Fruit fly (Drosophila melanogaster) whole organism, embryonic: Measurements from ENCODE around the gene HipHop.

Source experiments
- BEAF-32 ChIP-seq: fragments of 200-800 bp; sonication (Bioruptor generic); optimal IDR thresholded peaks from 3 replicates; lab custom pipeline; 2017; ENCODE audit warnings: missing biosample characterization, missing genetic modification characterization, mild to moderate bottlenecking, moderate library complexity, missing genetic modification reagents
- Bgb ChIP-seq: fragments of 200-800 bp; sonication (Bioruptor generic); IDR thresholded peaks from 2 replicates; pipeline ENCODE4 v1.3.6; 2022; ENCODE audit warnings: missing biosample characterization, missing genetic modification characterization; ENCODE audit not compliant: partially characterized antibody
- CG11456 ChIP-seq: fragments of 200-800 bp; sonication (Bioruptor generic); IDR thresholded peaks from 3 replicates; pipeline ENCODE4 v1.3.6; 2022; ENCODE audit warnings: missing biosample characterization, missing genetic modification characterization
- CG13123 ChIP-seq: fragments of 200-800 bp; sonication (Bioruptor generic); optimal IDR thresholded peaks from 2 replicates; lab custom pipeline; 2016; ENCODE audit warnings: missing biosample characterization, missing genetic modification characterization
- CG14965 ChIP-seq: fragments of 200-800 bp; sonication (Bioruptor generic); optimal IDR thresholded peaks from 2 replicates; lab custom pipeline; 2016; ENCODE audit warnings: missing biosample characterization, missing genetic modification characterization, borderline replicate concordance
- CG17186 ChIP-seq: fragments of 200-800 bp; sonication (Bioruptor generic); optimal IDR thresholded peaks from 3 replicates; lab custom pipeline; 2017; ENCODE audit warnings: missing biosample characterization, missing genetic modification reagents, missing genetic modification characterization
- CG17568 ChIP-seq: fragments of 200-800 bp; sonication (Bioruptor generic); optimal IDR thresholded peaks from 2 replicates; lab custom pipeline; 2018; ENCODE audit warnings: missing biosample characterization, mild to moderate bottlenecking, missing genetic modification characterization, moderate library complexity
- CG1832 ChIP-seq: fragments of 200-800 bp; sonication (Bioruptor generic); optimal IDR thresholded peaks from 2 replicates; lab custom pipeline; 2017; ENCODE audit warnings: missing biosample characterization, mild to moderate bottlenecking, missing genetic modification characterization, inconsistent platforms
- CG2712 ChIP-seq: fragments of 200-800 bp; optimal IDR thresholded peaks from 3 replicates; lab custom pipeline; 2019; ENCODE audit warnings: missing biosample characterization, mild to moderate bottlenecking, missing genetic modification characterization, moderate library complexity
- CG32767 ChIP-seq: fragments of 200-800 bp; sonication (Bioruptor generic); IDR thresholded peaks from 2 replicates; pipeline ENCODE4 v1.3.6; 2022; ENCODE audit warnings: missing biosample characterization, missing genetic modification characterization
- CG33213 ChIP-seq: fragments of 200-800 bp; sonication (Bioruptor generic); optimal IDR thresholded peaks from 3 replicates; lab custom pipeline; 2016; ENCODE audit warnings: missing biosample characterization, missing genetic modification characterization
- CG4328 ChIP-seq: fragments of 200-800 bp; sonication (Bioruptor generic); optimal IDR thresholded peaks from 3 replicates; lab custom pipeline; 2017; ENCODE audit warnings: missing biosample characterization, missing genetic modification reagents, missing genetic modification characterization
- CG4854 ChIP-seq: fragments of 200-800 bp; sonication (Bioruptor generic); optimal IDR thresholded peaks from 2 replicates; lab custom pipeline; 2016; ENCODE audit warnings: missing biosample characterization, missing genetic modification characterization, inconsistent platforms
- CG6254 ChIP-seq: fragments of 200-800 bp; sonication (Bioruptor generic); optimal IDR thresholded peaks from 3 replicates; lab custom pipeline; 2017; ENCODE audit warnings: mild to moderate bottlenecking, missing biosample characterization, missing genetic modification reagents, missing genetic modification characterization
- CG7556 ChIP-seq: fragments of 200-800 bp; sonication (Bioruptor generic); optimal IDR thresholded peaks from 2 replicates; lab custom pipeline; 2017; ENCODE audit warnings: missing biosample characterization, mild to moderate bottlenecking, missing genetic modification characterization
- CG9817 ChIP-seq: fragments of 200-800 bp; sonication (Bioruptor generic); optimal IDR thresholded peaks from 2 replicates; lab custom pipeline; 2018; ENCODE audit warnings: missing biosample characterization, mild to moderate bottlenecking, missing genetic modification characterization, moderate library complexity
- CTCF ChIP-seq: fragments of 200-800 bp; sonication (Bioruptor generic); optimal IDR thresholded peaks from 2 replicates; lab custom pipeline; 2017; ENCODE audit warnings: missing biosample characterization, mild to moderate bottlenecking, missing genetic modification characterization, moderate library complexity
- Camta ChIP-seq: fragments of 200-800 bp; sonication (Bioruptor generic); optimal IDR thresholded peaks from 2 replicates; lab custom pipeline; 2016; ENCODE audit warnings: missing biosample characterization, missing genetic modification characterization
- CoRest ChIP-seq: fragments of 200-800 bp; sonication (Bioruptor generic); optimal IDR thresholded peaks from 3 replicates; lab custom pipeline; 2018; ENCODE audit warnings: missing biosample characterization, mild to moderate bottlenecking, missing genetic modification characterization, moderate library complexity
- D19B ChIP-seq: fragments of 200-800 bp; sonication (Bioruptor generic); optimal IDR thresholded peaks from 2 replicates; lab custom pipeline; 2017; ENCODE audit warnings: missing biosample characterization, mild to moderate bottlenecking, missing genetic modification characterization
- Dll ChIP-seq: fragments of 200-800 bp; sonication (Bioruptor generic); IDR thresholded peaks from 4 replicates; pipeline ENCODE4 v1.3.6; 2022; ENCODE audit warnings: missing biosample characterization, missing genetic modification characterization; ENCODE audit not compliant: partially characterized antibody
- Dref ChIP-seq: fragments of 200-800 bp; sonication (Bioruptor generic); IDR thresholded peaks from 2 replicates; pipeline ENCODE4 v1.3.6; 2022; ENCODE audit warnings: missing biosample characterization, missing genetic modification characterization
- E2f2 ChIP-seq: fragments of 200-800 bp; sonication (Bioruptor generic); IDR thresholded peaks from 2 replicates; pipeline ENCODE4 v1.3.6; 2022; ENCODE audit warnings: missing biosample characterization, missing genetic modification characterization
- Fer2 ChIP-seq: fragments of 200-800 bp; sonication (Bioruptor generic); optimal IDR thresholded peaks from 2 replicates; lab custom pipeline; 2018; ENCODE audit warnings: missing biosample characterization, mild to moderate bottlenecking, missing genetic modification characterization, moderate library complexity
- Hand ChIP-seq: fragments of 200-800 bp; sonication (Bioruptor generic); optimal IDR thresholded peaks from 2 replicates; lab custom pipeline; 2017; ENCODE audit warnings: mild to moderate bottlenecking, missing biosample characterization, missing genetic modification reagents, missing genetic modification characterization
- Hmr ChIP-seq: fragments of 200-800 bp; sonication (Bioruptor generic); optimal IDR thresholded peaks from 3 replicates; lab custom pipeline; 2017; ENCODE audit warnings: mild to moderate bottlenecking, missing biosample characterization, missing genetic modification reagents, missing genetic modification characterization
- Hsf ChIP-seq: fragments of 200-800 bp; sonication (Bioruptor generic); optimal IDR thresholded peaks from 3 replicates; lab custom pipeline; 2016; ENCODE audit warnings: missing biosample characterization, missing genetic modification characterization
- Neu2 ChIP-seq: fragments of 200-800 bp; sonication (Bioruptor generic); optimal IDR thresholded peaks from 3 replicates; lab custom pipeline; 2016; ENCODE audit warnings: missing biosample characterization, missing genetic modification characterization, borderline replicate concordance
- Spps ChIP-seq: fragments of 200-800 bp; sonication (Bioruptor generic); optimal IDR thresholded peaks from 2 replicates; lab custom pipeline; 2018; ENCODE audit warnings: missing biosample characterization, mild to moderate bottlenecking, missing genetic modification characterization
- YL-1 ChIP-seq: fragments of 200-800 bp; sonication (Bioruptor generic); optimal IDR thresholded peaks from 3 replicates; lab custom pipeline; 2017; ENCODE audit warnings: missing biosample characterization, mild to moderate bottlenecking, missing genetic modification characterization
- abd-A ChIP-seq: fragments of 200-800 bp; sonication (Bioruptor generic); optimal IDR thresholded peaks from 3 replicates; lab custom pipeline; 2019; ENCODE audit warnings: missing biosample characterization, mild to moderate bottlenecking, missing genetic modification characterization, moderate library complexity
- ac ChIP-seq: fragments of 200-800 bp; sonication (Bioruptor generic); optimal IDR thresholded peaks from 3 replicates; lab custom pipeline; 2017; ENCODE audit warnings: missing biosample characterization, mild to moderate bottlenecking, missing genetic modification characterization
- al ChIP-seq: fragments of 200-800 bp; sonication (Bioruptor generic); IDR thresholded peaks from 2 replicates; pipeline ENCODE4 v1.3.6; 2022; ENCODE audit warnings: missing biosample characterization, missing genetic modification characterization
- cato ChIP-seq: fragments of 200-800 bp; sonication (Bioruptor generic); optimal IDR thresholded peaks from 2 replicates; lab custom pipeline; 2016; ENCODE audit warnings: missing biosample characterization, missing genetic modification characterization, borderline replicate concordance
- ci ChIP-seq: fragments of 200-800 bp; sonication (Bioruptor generic); IDR thresholded peaks from 3 replicates; pipeline ENCODE4 v1.3.6; 2022; ENCODE audit warnings: missing biosample characterization, missing genetic modification characterization
- cwo ChIP-seq: fragments of 200-800 bp; sonication (Bioruptor generic); optimal IDR thresholded peaks from 3 replicates; lab custom pipeline; 2017; ENCODE audit warnings: missing biosample characterization, missing genetic modification characterization, mild to moderate bottlenecking, moderate library complexity, missing genetic modification reagents
- fd96Cb ChIP-seq: fragments of 200-800 bp; sonication (Bioruptor generic); optimal IDR thresholded peaks from 2 replicates; lab custom pipeline; 2018; ENCODE audit warnings: missing biosample characterization, mild to moderate bottlenecking, missing genetic modification characterization, moderate library complexity
- gcm ChIP-seq: fragments of 200-800 bp; sonication (Bioruptor generic); optimal IDR thresholded peaks from 2 replicates; lab custom pipeline; 2019; ENCODE audit warnings: missing biosample characterization, mild to moderate bottlenecking, missing genetic modification characterization, moderate library complexity
- gro ChIP-seq: fragments of 200-800 bp; sonication (Bioruptor generic); optimal IDR thresholded peaks from 2 replicates; lab custom pipeline; 2016; ENCODE audit warnings: missing biosample characterization, missing genetic modification characterization
- hbn ChIP-seq: fragments of 200-800 bp; sonication (Bioruptor generic); IDR thresholded peaks from 2 replicates; pipeline ENCODE4 v1.3.6; 2022; ENCODE audit warnings: missing biosample characterization, missing genetic modification characterization; ENCODE audit not compliant: partially characterized antibody
- lbe ChIP-seq: fragments of 200-800 bp; sonication (Bioruptor generic); optimal IDR thresholded peaks from 2 replicates; lab custom pipeline; 2016; ENCODE audit warnings: missing biosample characterization, mild to moderate bottlenecking, missing genetic modification characterization
- mam ChIP-seq: fragments of 200-800 bp; sonication (Bioruptor generic); optimal IDR thresholded peaks from 3 replicates; lab custom pipeline; 2016; ENCODE audit warnings: missing biosample characterization, missing genetic modification characterization
- row ChIP-seq: fragments of 200-800 bp; sonication (Bioruptor generic); IDR thresholded peaks from 3 replicates; pipeline ENCODE4 v1.3.6; 2022; ENCODE audit warnings: missing biosample characterization, missing genetic modification characterization
- schlank ChIP-seq: fragments of 200-800 bp; sonication (Bioruptor generic); optimal IDR thresholded peaks from 2 replicates; lab custom pipeline; 2018; ENCODE audit warnings: missing biosample characterization, mild to moderate bottlenecking, missing genetic modification characterization
- sob ChIP-seq: fragments of 200-800 bp; sonication (Bioruptor generic); IDR thresholded peaks from 2 replicates; pipeline ENCODE4 v1.3.6; 2022; ENCODE audit warnings: missing biosample characterization, missing genetic modification characterization
- sr ChIP-seq: fragments of 200-800 bp; sonication (Bioruptor generic); IDR thresholded peaks from 3 replicates; pipeline ENCODE4 v1.3.6; 2022; ENCODE audit warnings: missing biosample characterization, missing genetic modification characterization
- tgo ChIP-seq: fragments of 200-800 bp; sonication (Bioruptor generic); IDR thresholded peaks from 3 replicates; pipeline ENCODE4 v1.3.6; 2022; ENCODE audit warnings: missing biosample characterization, missing genetic modification characterization
- tio ChIP-seq: fragments of 200-800 bp; sonication (Bioruptor generic); optimal IDR thresholded peaks from 2 replicates; lab custom pipeline; 2017; ENCODE audit warnings: missing biosample characterization, missing genetic modification characterization, inconsistent platforms
- usp ChIP-seq: fragments of >200 bp; optimal IDR thresholded peaks from 2 replicates; lab custom pipeline; 2017; ENCODE audit warnings: missing biosample characterization, missing genetic modification characterization
- wek ChIP-seq: fragments of 200-800 bp; sonication (Bioruptor generic); optimal IDR thresholded peaks from 3 replicates; lab custom pipeline; 2018; ENCODE audit warnings: missing biosample characterization, mild to moderate bottlenecking, missing genetic modification characterization, moderate library complexity

Gene HipHop

dm6 chr3L:18800100-18800841 lies 20.7 kb upstream of the HipHop start (continued):
- no peak for TF ChIP-seq hbn (GFP tag; lab: Robert Waterston, UW)
- TF ChIP-seq CG1832, result peak; percentile 72
- TF ChIP-seq tio (GFP tag; lab: Kevin White, UChicago), result no peak
- TF ChIP-seq YL-1, result no peak
- peak; percentile 75 for TF ChIP-seq CG32767
- TF ChIP-seq mam (GFP tag; lab: Kevin White, UChicago), result no peak
- TF ChIP-seq CG33213, result no peak
- no peak for TF ChIP-seq schlank
- TF ChIP-seq tgo, result no peak
- TF ChIP-seq D19B (GFP tag; lab: Kevin White, UChicago), result no peak
- no peak for TF ChIP-seq CTCF (GFP tag; lab: Kevin White, UChicago)
- no peak for TF ChIP-seq BEAF-32 (GFP tag; lab: Kevin White, UChicago)
- no peak for TF ChIP-seq CG17568 (GFP tag; lab: Kevin White, UChicago)
- TF ChIP-seq Dll, result no peak
- TF ChIP-seq Fer2 (tag; lab: Kevin White, UChicago), result no peak
- TF ChIP-seq CG4854 (GFP tag; lab: Kevin White, UChicago), result no peak
- TF ChIP-seq abd-A (tag; lab: Kevin White, UChicago), result no peak
- no peak for TF ChIP-seq CG13123 (GFP tag; lab: Kevin White, UChicago)
- no peak for TF ChIP-seq CG4328 (GFP tag; lab: Kevin White, UChicago)
- no peak for TF ChIP-seq CG2712 (tag; lab: Kevin White, UChicago)
- no peak for TF ChIP-seq Neu2 (GFP tag; lab: Kevin White, UChicago)
- 0 out of 3 replicates have a peak, but pooled peaks have one; percentile 13 for TF ChIP-seq row (GFP tag; lab: Robert Waterston, UW)
- no peak for TF ChIP-seq Hand (GFP tag; lab: Kevin White, UChicago)
- no peak for TF ChIP-seq CoRest (tag; lab: Kevin White, UChicago)
- no peak for TF ChIP-seq fd96Cb (tag; lab: Kevin White, UChicago)
- TF ChIP-seq Bgb (GFP tag; lab: Robert Waterston, UW), result no peak
- TF ChIP-seq CG7556, result no peak
- no peak for TF ChIP-seq CG11456 (GFP tag; lab: Robert Waterston, UW)
- TF ChIP-seq wek (GFP tag; lab: Kevin White, UChicago), result no peak
- no peak for TF ChIP-seq Hsf (GFP tag; lab: Kevin White, UChicago)
- TF ChIP-seq gro (GFP tag; lab: Kevin White, UChicago), result no peak
- no peak for TF ChIP-seq CG14965
- TF ChIP-seq ac (GFP tag; lab: Kevin White, UChicago), result no peak
- TF ChIP-seq Dref (GFP tag; lab: Robert Waterston, UW), result no peak
- no peak for TF ChIP-seq gcm (GFP tag; lab: Kevin White, UChicago)
- peak; percentile 23 for TF ChIP-seq lbe (GFP tag; lab: Kevin White, UChicago)
- TF ChIP-seq E2f2, result no peak
- TF ChIP-seq ci (GFP tag; lab: Robert Waterston, UW), result peak; percentile 48; the same call in 1 of the 3 replicates
- peak; percentile 39; the same call in 1 of the 2 replicates for TF ChIP-seq sob (GFP tag; lab: Robert Waterston, UW)
- no peak for TF ChIP-seq usp
- no peak for TF ChIP-seq al
- TF ChIP-seq Camta (GFP tag; lab: Kevin White, UChicago), result no peak
- no peak for TF ChIP-seq CG17186 (GFP tag; lab: Kevin White, UChicago)
- no peak for TF ChIP-seq CG6254 (GFP tag; lab: Kevin White, UChicago)
- TF ChIP-seq Hmr (GFP tag; lab: Kevin White, UChicago), result no peak
- TF ChIP-seq Spps (tag; lab: Kevin White, UChicago), result peak; percentile 29
- TF ChIP-seq sr (GFP tag; lab: Robert Waterston, UW), result no peak; the same call in 1 of the 3 replicates
- no peak for TF ChIP-seq CG9817 (tag; lab: Kevin White, UChicago)
- TF ChIP-seq cwo (GFP tag; lab: Kevin White, UChicago), result no peak
- no peak for TF ChIP-seq cato (GFP tag; lab: Kevin White, UChicago)
